Worm (Caenorhabditis elegans) whole organism, L3 larva: ENCODE data around the gene T15H9.4.

ENCODE experiments used
- ama-1 ChIP-seq: fragments of 150-350 bp; optimal IDR thresholded peaks from 2 replicates; lab custom pipeline; 2018
- ceh-28 ChIP-seq: fragments of 150-350 bp; optimal IDR thresholded peaks from 2 replicates; lab custom pipeline; 2014; ENCODE audit warnings: missing biosample characterization, missing genetic modification reagents, missing genetic modification characterization
- ceh-82 ChIP-seq: fragments of 150-350 bp; optimal IDR thresholded peaks from 2 replicates; lab custom pipeline; 2014; ENCODE audit warnings: missing biosample characterization, missing genetic modification characterization
- ceh-9 ChIP-seq: sonication (generic microtip); optimal IDR thresholded peaks from 2 replicates; lab custom pipeline; 2018; ENCODE audit warnings: missing biosample characterization, missing genetic modification characterization
- egl-5 ChIP-seq: fragments of 150-350 bp; optimal IDR thresholded peaks from 2 replicates; lab custom pipeline; 2017; ENCODE audit warnings: missing biosample characterization, missing genetic modification reagents, missing genetic modification characterization, inconsistent platforms
- jun-1 ChIP-seq: fragments of 150-350 bp; optimal IDR thresholded peaks from 2 replicates; lab custom pipeline; 2014; ENCODE audit warnings: missing biosample characterization, missing genetic modification reagents, missing genetic modification characterization
- lin-39 ChIP-seq: fragments of 150-350 bp; optimal IDR thresholded peaks from 2 replicates; lab custom pipeline; 2018; ENCODE audit warnings: missing biosample characterization, missing genetic modification reagents, missing genetic modification characterization
- nfya-1 ChIP-seq: sonication (generic microtip); optimal IDR thresholded peaks from 2 replicates; lab custom pipeline; 2017; ENCODE audit warnings: missing genetic modification characterization, mild to moderate bottlenecking, missing compliant biosample characterization, antibody characterized with exemption, moderate library complexity; ENCODE audit not compliant: insufficient read depth
- nhr-28 ChIP-seq: fragments of 150-350 bp; optimal IDR thresholded peaks from 2 replicates; lab custom pipeline; 2014; ENCODE audit warnings: missing biosample characterization, missing genetic modification characterization
- nhr-76 ChIP-seq: fragments of 150-350 bp; sonication (generic microtip); optimal IDR thresholded peaks from 5 replicates; lab custom pipeline; 2014; ENCODE audit warnings: missing biosample characterization, missing genetic modification characterization
- pqm-1 ChIP-seq: fragments of 150-350 bp; optimal IDR thresholded peaks from 2 replicates; lab custom pipeline; 2017; ENCODE audit warnings: missing biosample characterization, missing genetic modification characterization, inconsistent platforms
- skn-1 ChIP-seq: fragments of 150-350 bp; optimal IDR thresholded peaks from 2 replicates; lab custom pipeline; 2014; ENCODE audit warnings: missing biosample characterization, missing genetic modification characterization

- no peak for TF ChIP-seq nhr-28 (tag; lab: Kevin White, UChicago)
- TF ChIP-seq egl-5 (tag; lab: Kevin White, UChicago), result no peak
- no peak for TF ChIP-seq ama-1 (lab: Kevin White, UChicago)
- TF ChIP-seq lin-39 (tag; lab: Kevin White, UChicago), result no peak
- no peak for TF ChIP-seq nfya-1
- no peak for TF ChIP-seq ceh-28 (tag; lab: Kevin White, UChicago)
- no peak for TF ChIP-seq ceh-82
- no peak for TF ChIP-seq nhr-76 (tag; lab: Kevin White, UChicago)
- no peak for TF ChIP-seq jun-1 (tag; lab: Kevin White, UChicago)
- TF ChIP-seq pqm-1 (tag; lab: Kevin White, UChicago), result peak; percentile 53
- no peak for TF ChIP-seq ceh-9
- peak; percentile 18 for TF ChIP-seq skn-1 (tag; lab: Kevin White, UChicago)
Observed at ce11 chrII:9604685-9605084, 7.0 kb upstream of the T15H9.4 start.
